Worm (Caenorhabditis elegans) whole organism, L3 larva: ENCODE measurements around the gene ccdc-149.

Experiments
- R02D3.7 ChIP-seq: fragments of 150-350 bp; optimal IDR thresholded peaks from 2 replicates; lab custom pipeline; 2014; ENCODE audit warnings: missing biosample characterization, missing genetic modification characterization
- ama-1 ChIP-seq: fragments of 150-350 bp; optimal IDR thresholded peaks from 2 replicates; lab custom pipeline; 2018
- ceh-16 ChIP-seq: sonication (generic microtip); optimal IDR thresholded peaks from 2 replicates; lab custom pipeline; 2017; ENCODE audit warnings: missing biosample characterization, missing genetic modification characterization
- ceh-82 ChIP-seq: fragments of 150-350 bp; optimal IDR thresholded peaks from 2 replicates; lab custom pipeline; 2014; ENCODE audit warnings: missing biosample characterization, missing genetic modification characterization
- ceh-9 ChIP-seq: sonication (generic microtip); optimal IDR thresholded peaks from 2 replicates; lab custom pipeline; 2018; ENCODE audit warnings: missing biosample characterization, missing genetic modification characterization
- egl-27 ChIP-seq: sonication (generic microtip); optimal IDR thresholded peaks from 4 replicates; lab custom pipeline; 2017; ENCODE audit warnings: missing biosample characterization, missing genetic modification reagents, missing genetic modification characterization
- egl-5 ChIP-seq: fragments of 150-350 bp; optimal IDR thresholded peaks from 2 replicates; lab custom pipeline; 2017; ENCODE audit warnings: missing biosample characterization, missing genetic modification reagents, missing genetic modification characterization, inconsistent platforms
- elt-1 ChIP-seq: fragments of 150-350 bp; optimal IDR thresholded peaks from 2 replicates; lab custom pipeline; 2014; ENCODE audit warnings: missing biosample characterization, missing genetic modification characterization
- elt-2 ChIP-seq: sonication (generic microtip); optimal IDR thresholded peaks from 2 replicates; lab custom pipeline; 2016; ENCODE audit warnings: missing genetic modification reagents, mild to moderate bottlenecking, missing genetic modification characterization, missing compliant biosample characterization
- elt-3 ChIP-seq, 3 experiments: fragments of 150-350 bp in 1 of 3; sonication (generic microtip) in 2 of 3; optimal IDR thresholded peaks; 2 replicates in 2 of 3; 4 replicates in 1 of 3; lab custom pipeline; 2014 to 2017; ENCODE audit warnings: missing biosample characterization in 3 of 3, missing genetic modification characterization in 3 of 3
- eor-1 ChIP-seq, 2 experiments: fragments of 150-350 bp; optimal IDR thresholded peaks; 2 replicates each; lab custom pipeline; 2014 to 2018; ENCODE audit warnings: missing biosample characterization in 2 of 2, missing genetic modification characterization in 2 of 2
- fkh-10 ChIP-seq: sonication (generic microtip); optimal IDR thresholded peaks from 2 replicates; lab custom pipeline; 2017; ENCODE audit warnings: missing biosample characterization, missing genetic modification reagents, missing genetic modification characterization
- fkh-2 ChIP-seq: fragments of 150-350 bp; optimal IDR thresholded peaks from 2 replicates; lab custom pipeline; 2014; ENCODE audit warnings: missing biosample characterization, missing genetic modification reagents, missing genetic modification characterization
- hmg-11 ChIP-seq: sonication (generic microtip); optimal IDR thresholded peaks from 2 replicates; lab custom pipeline; 2016; ENCODE audit warnings: missing genetic modification characterization, missing compliant biosample characterization
- lin-15B ChIP-seq: fragments of 150-350 bp; optimal IDR thresholded peaks from 2 replicates; lab custom pipeline; 2014; ENCODE audit warnings: missing biosample characterization, missing genetic modification characterization
- mdl-1 ChIP-seq: fragments of 150-350 bp; optimal IDR thresholded peaks from 2 replicates; lab custom pipeline; 2014; ENCODE audit warnings: missing biosample characterization, missing genetic modification characterization
- nfya-1 ChIP-seq: sonication (generic microtip); optimal IDR thresholded peaks from 2 replicates; lab custom pipeline; 2017; ENCODE audit warnings: missing genetic modification characterization, mild to moderate bottlenecking, missing compliant biosample characterization, antibody characterized with exemption, moderate library complexity; ENCODE audit not compliant: insufficient read depth
- nhr-12 ChIP-seq: fragments of 150-350 bp; optimal IDR thresholded peaks from 2 replicates; lab custom pipeline; 2014; ENCODE audit warnings: missing biosample characterization, missing genetic modification characterization
- nhr-23 ChIP-seq: fragments of 150-350 bp; optimal IDR thresholded peaks from 2 replicates; lab custom pipeline; 2014; ENCODE audit warnings: missing biosample characterization, missing genetic modification reagents, missing genetic modification characterization
- nhr-237 ChIP-seq: fragments of 150-350 bp; optimal IDR thresholded peaks from 2 replicates; lab custom pipeline; 2014; ENCODE audit warnings: missing biosample characterization, missing genetic modification characterization
- nhr-25 ChIP-seq: sonication (generic microtip); optimal IDR thresholded peaks from 2 replicates; lab custom pipeline; 2017; ENCODE audit warnings: missing biosample characterization, missing genetic modification characterization
- nhr-43 ChIP-seq: sonication (generic microtip); optimal IDR thresholded peaks from 2 replicates; lab custom pipeline; 2016; ENCODE audit warnings: mild to moderate bottlenecking, missing genetic modification characterization, missing compliant biosample characterization; ENCODE audit not compliant: poor library complexity, severe bottlenecking
- nhr-77 ChIP-seq: fragments of 150-350 bp; optimal IDR thresholded peaks from 2 replicates; lab custom pipeline; 2014; ENCODE audit warnings: missing biosample characterization, missing genetic modification characterization
- pha-4 ChIP-seq: fragments of 150-350 bp; optimal IDR thresholded peaks from 2 replicates; lab custom pipeline; 2014; ENCODE audit warnings: missing biosample characterization, missing genetic modification reagents, missing genetic modification characterization
- pqm-1 ChIP-seq: fragments of 150-350 bp; optimal IDR thresholded peaks from 2 replicates; lab custom pipeline; 2017; ENCODE audit warnings: missing biosample characterization, missing genetic modification characterization, inconsistent platforms
- sea-2 ChIP-seq: fragments of 150-350 bp; sonication (generic microtip); optimal IDR thresholded peaks from 4 replicates; lab custom pipeline; 2014; ENCODE audit warnings: missing biosample characterization, missing genetic modification reagents, missing genetic modification characterization
- tbx-2 ChIP-seq: sonication (generic microtip); optimal IDR thresholded peaks from 2 replicates; lab custom pipeline; 2016; ENCODE audit warnings: mild to moderate bottlenecking, missing genetic modification characterization, missing compliant biosample characterization
- unc-39 ChIP-seq: sonication (generic microtip); optimal IDR thresholded peaks from 4 replicates; lab custom pipeline; 2017; ENCODE audit warnings: missing biosample characterization, missing genetic modification characterization
- unc-62 ChIP-seq: fragments of 150-350 bp; sonication (generic microtip); optimal IDR thresholded peaks from 4 replicates; lab custom pipeline; 2014; ENCODE audit warnings: missing biosample characterization, missing genetic modification reagents, missing genetic modification characterization
- zag-1 ChIP-seq: fragments of 150-350 bp; optimal IDR thresholded peaks from 2 replicates; lab custom pipeline; 2014; ENCODE audit warnings: missing biosample characterization, missing genetic modification characterization
- ztf-11 ChIP-seq: fragments of 150-350 bp; optimal IDR thresholded peaks from 2 replicates; lab custom pipeline; 2014; ENCODE audit warnings: missing biosample characterization, missing genetic modification characterization

ccdc-149 gene

DNA sequence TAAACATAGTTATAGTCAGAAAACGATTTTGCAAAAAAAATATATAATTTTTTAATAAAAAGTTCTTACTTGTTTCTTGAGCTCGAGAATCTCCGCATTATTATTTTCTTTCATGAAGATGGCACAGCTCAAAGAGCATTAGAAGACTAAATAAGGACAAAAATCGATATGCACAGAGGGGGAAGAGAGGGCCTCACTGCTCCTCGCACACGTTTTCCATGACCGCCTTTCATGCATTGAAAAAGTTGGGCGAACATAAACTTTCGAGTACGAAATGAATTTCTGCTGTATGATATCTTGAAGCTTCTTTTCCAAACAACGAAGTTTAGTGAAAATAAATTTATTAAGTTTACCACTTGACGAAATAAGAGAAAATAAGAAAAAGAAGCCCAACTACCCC lies at the start of gene ccdc-149:
Gene ccdc-149 (minus strand): TSS at position 221 of the 400 bp plus-strand sequence.
- TF ChIP-seq fkh-2 (tag; lab: Kevin White, UChicago) (no peak), elt-2 (tag; lab: Kevin White, UChicago) (peak; percentile 11)

DNA sequence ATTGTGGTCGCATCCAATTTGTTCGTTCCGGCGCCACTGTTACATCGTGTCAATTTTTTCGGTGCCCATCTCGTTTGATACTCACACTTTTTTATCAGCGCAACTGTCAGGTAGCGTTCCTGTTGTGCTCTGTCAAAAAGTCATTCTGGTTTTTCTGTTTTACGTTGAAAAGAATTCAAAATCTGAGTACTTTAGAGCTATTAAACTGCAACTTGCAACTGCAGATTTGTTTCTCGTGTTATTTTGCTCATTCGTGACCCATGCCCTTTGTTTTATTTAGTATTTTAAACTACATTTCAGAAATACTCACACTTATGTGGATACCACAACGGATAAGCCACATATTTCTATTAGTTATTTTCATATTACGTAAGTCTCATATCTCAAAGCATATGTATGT lies 49.4 kb upstream of the ccdc-149 start, which contains the start of gene lev-8:
Gene lev-8 (plus strand): TSS at position 301 of the 400 bp plus-strand sequence.
- TF ChIP-seq elt-2 (tag; lab: Kevin White, UChicago) = no peak
- no peak for TF ChIP-seq unc-62 (GFP tag; lab: Kevin White, UChicago)
- no peak for TF ChIP-seq tbx-2
- no peak for TF ChIP-seq R02D3.7
- no peak for TF ChIP-seq sea-2

DNA sequence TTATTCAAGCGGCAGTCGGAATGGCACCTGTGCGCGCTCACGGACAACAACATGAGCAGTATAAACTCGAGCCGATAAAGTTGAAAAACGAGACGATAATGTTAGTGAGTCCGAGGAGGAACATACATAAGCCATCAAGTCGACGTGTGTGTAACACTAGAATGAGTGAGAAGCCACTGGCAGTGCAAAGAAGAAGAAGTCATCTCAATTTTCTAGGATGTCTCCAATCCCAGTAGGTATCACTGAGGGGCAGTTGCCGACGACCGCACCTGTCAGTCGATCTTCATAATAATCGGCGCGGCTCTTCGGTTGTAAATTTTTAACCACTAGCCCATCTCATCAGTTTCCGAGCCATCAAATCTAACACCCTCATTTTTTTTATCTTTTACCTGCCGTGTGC lies 48.8 kb upstream of the ccdc-149 start:
- TF ChIP-seq ama-1 (lab: Kevin White, UChicago) (peak; percentile 31), egl-5 (tag; lab: Kevin White, UChicago) (no peak)

DNA sequence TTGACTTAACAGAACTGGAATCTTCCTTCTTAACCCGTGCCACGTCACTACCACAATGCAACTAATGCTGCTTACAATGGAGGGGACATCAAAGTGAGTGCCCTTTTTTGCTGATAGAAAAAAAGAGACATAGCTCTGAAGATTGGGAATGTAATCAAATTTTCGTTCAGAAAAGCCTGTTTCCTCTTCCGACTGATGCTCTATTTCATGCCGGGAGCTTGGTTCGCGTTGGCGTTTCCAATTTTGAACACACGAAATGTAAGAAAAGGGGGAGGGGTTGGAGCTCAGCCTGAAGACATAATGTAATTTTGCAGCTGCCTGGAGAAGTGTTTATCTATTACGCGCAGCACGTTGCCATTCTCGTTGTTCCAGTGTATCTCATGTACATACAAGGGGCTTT lies 46.9 kb upstream of the ccdc-149 start:
- no peak for TF ChIP-seq ama-1 (lab: Kevin White, UChicago)
- TF ChIP-seq elt-3 (tag; optimal IDR thresholded peaks at IDR 0.05; lab: Kevin White, UChicago) = no peak
- no peak for TF ChIP-seq ztf-11 (tag; lab: Kevin White, UChicago)
- no peak for TF ChIP-seq ceh-9 (tag; lab: Kevin White, UChicago)
- no peak for TF ChIP-seq lin-15B (tag; lab: Kevin White, UChicago)
- no peak for TF ChIP-seq tbx-2
- peak; percentile 70 for TF ChIP-seq fkh-10 (GFP tag; lab: Kevin White, UChicago)
- no peak for TF ChIP-seq nhr-237
- TF ChIP-seq, all 47 proteins: peak for 1

DNA sequence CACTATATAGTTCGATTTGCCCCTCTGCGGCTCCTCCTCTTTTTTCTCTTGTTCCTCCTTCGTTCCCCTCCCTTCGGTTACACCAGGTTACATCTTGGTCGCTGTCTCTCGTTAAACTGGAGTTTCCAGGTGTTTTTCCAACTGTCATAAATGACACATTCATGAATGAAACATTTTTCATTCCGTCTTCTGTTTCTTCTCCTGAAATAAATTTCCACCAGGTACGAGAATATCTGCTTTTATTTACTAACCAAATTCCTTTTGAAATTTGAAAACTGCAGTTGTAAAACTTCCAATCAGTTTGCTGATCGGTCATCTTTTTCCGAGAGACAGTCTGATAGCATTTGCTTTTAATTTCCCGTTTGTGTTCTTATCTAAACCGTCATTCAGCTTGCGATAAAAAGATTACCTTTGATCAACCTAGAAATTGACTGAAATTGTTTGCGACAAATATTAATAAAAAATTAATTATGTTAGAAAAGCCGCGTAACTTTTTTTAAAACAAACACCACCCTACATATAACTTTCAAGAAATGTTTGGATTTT lies 45.0 kb upstream of the ccdc-149 start, which contains the start of gene C35C5.10:
Gene C35C5.10 (plus strand): TSS at position 51 of the 546 bp plus-strand sequence.
- no peak for TF ChIP-seq nhr-23 (tag; lab: Kevin White, UChicago)
- TF ChIP-seq ceh-16 (tag; lab: Kevin White, UChicago) = no peak
- no peak for TF ChIP-seq zag-1 (tag; lab: Kevin White, UChicago)
- TF ChIP-seq eor-1 (tag; optimal IDR thresholded peaks at IDR 0.05; lab: Kevin White, UChicago) = no peak
- TF ChIP-seq lin-15B (tag; lab: Kevin White, UChicago) = no peak
- TF ChIP-seq elt-1 (tag; lab: Kevin White, UChicago) = no peak
- peak; percentile 72 for TF ChIP-seq pqm-1
- no peak for TF ChIP-seq mdl-1 (tag; lab: Kevin White, UChicago)
- no peak for TF ChIP-seq R02D3.7
- TF ChIP-seq ceh-82 (tag; lab: Kevin White, UChicago) = no peak
- TF ChIP-seq sea-2 = no peak
- no peak for TF ChIP-seq nhr-25 (tag; lab: Kevin White, UChicago)
- TF ChIP-seq nhr-43 (tag; lab: Kevin White, UChicago) = no peak
- TF ChIP-seq fkh-10 (GFP tag; lab: Kevin White, UChicago) = no peak
- peak; percentile 72 for TF ChIP-seq elt-2 (tag; lab: Kevin White, UChicago)
- TF ChIP-seq, all 47 proteins: peak for 2

DNA sequence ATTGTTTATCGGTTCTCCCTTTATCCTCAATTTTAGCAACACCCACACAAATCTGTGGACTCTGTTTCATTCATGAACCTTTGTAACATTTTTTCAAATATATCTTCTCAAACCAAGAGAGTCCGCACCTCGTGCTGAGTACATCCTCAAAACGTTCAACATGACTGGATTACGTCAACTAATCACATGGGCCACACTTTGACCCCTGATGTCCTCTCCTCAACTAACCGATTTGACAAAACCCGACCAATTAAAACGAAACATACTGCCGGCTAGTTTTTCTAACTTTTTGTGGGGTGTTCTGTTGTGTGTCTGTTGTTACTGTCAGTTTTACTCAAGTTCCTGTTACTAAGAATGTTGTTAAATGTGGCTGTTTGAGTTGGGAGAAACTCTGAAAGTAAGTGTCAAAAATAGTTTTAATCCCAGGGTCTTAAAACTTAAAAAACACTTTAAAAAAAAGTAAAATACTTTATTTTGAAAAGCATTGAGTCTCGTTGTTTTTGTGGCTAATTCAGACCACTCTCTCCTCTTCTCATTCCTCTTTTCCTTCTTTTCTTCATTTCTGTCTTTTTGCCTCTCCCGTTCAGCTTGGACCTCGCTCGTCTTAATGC lies 44.4 kb upstream of the ccdc-149 start:
- TF ChIP-seq nfya-1 (tag; lab: Kevin White, UChicago) = no peak
- TF ChIP-seq, all 47 proteins: peak for 0

DNA sequence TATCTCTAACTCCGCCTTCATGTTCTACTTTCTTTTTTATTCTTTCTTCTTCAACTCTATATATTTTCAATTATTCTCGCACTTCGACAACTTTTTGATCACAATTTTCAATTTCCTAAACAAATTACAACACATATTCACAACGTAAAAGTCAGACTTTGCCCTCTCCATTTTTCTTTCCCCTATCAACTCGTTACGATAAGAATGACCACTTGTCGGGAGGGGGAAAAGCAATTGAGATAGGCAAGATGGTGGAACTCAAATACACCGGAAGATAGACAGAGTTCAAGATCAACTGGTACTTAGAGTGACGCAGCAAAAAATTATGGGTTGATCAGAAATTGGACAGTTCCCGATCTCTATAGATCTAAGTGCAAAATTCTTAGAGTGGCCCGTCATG lies 43.8 kb upstream of the ccdc-149 start:
- TF ChIP-seq egl-27 (tag; lab: Kevin White, UChicago) (no peak), nhr-12 (tag; lab: Kevin White, UChicago) (no peak), pha-4 (peak; percentile 3), elt-2 (tag; lab: Kevin White, UChicago) (peak; percentile 59), nhr-77 (tag; lab: Kevin White, UChicago) (no peak), unc-39 (tag; lab: Kevin White, UChicago) (no peak), hmg-11 (tag; lab: Kevin White, UChicago) (no peak), pqm-1 (peak; percentile 26), lin-15B (tag; lab: Kevin White, UChicago) (no peak)
- TF ChIP-seq, all 47 proteins: peak for 3
